Worm (Caenorhabditis elegans) whole organism, L3 larva: ENCODE measurements around the gene snf-11.

ENCODE experiments used
- ZK546.5 ChIP-seq: sonication (generic microtip); optimal IDR thresholded peaks from 2 replicates; lab custom pipeline; 2017; ENCODE audit warnings: missing biosample characterization, missing genetic modification characterization
- aly-2 ChIP-seq: fragments of 150-350 bp; optimal IDR thresholded peaks from 2 replicates; lab custom pipeline; 2014; ENCODE audit warnings: missing biosample characterization, missing genetic modification characterization
- ama-1 ChIP-seq: fragments of 150-350 bp; optimal IDR thresholded peaks from 2 replicates; lab custom pipeline; 2018
- ceh-16 ChIP-seq: sonication (generic microtip); optimal IDR thresholded peaks from 2 replicates; lab custom pipeline; 2017; ENCODE audit warnings: missing biosample characterization, missing genetic modification characterization
- ceh-82 ChIP-seq: fragments of 150-350 bp; optimal IDR thresholded peaks from 2 replicates; lab custom pipeline; 2014; ENCODE audit warnings: missing biosample characterization, missing genetic modification characterization
- daf-12 ChIP-seq: fragments of 150-350 bp; optimal IDR thresholded peaks from 2 replicates; lab custom pipeline; 2014; ENCODE audit warnings: missing biosample characterization, missing genetic modification reagents, missing genetic modification characterization
- egl-27 ChIP-seq: sonication (generic microtip); optimal IDR thresholded peaks from 4 replicates; lab custom pipeline; 2017; ENCODE audit warnings: missing biosample characterization, missing genetic modification reagents, missing genetic modification characterization
- egl-5 ChIP-seq: fragments of 150-350 bp; optimal IDR thresholded peaks from 2 replicates; lab custom pipeline; 2017; ENCODE audit warnings: missing biosample characterization, missing genetic modification reagents, missing genetic modification characterization, inconsistent platforms
- elt-2 ChIP-seq: sonication (generic microtip); optimal IDR thresholded peaks from 2 replicates; lab custom pipeline; 2016; ENCODE audit warnings: missing genetic modification reagents, mild to moderate bottlenecking, missing genetic modification characterization, missing compliant biosample characterization
- elt-3 ChIP-seq, 3 experiments: fragments of 150-350 bp in 1 of 3; sonication (generic microtip) in 2 of 3; optimal IDR thresholded peaks; 2 replicates in 2 of 3; 4 replicates in 1 of 3; lab custom pipeline; 2014 to 2017; ENCODE audit warnings: missing biosample characterization in 3 of 3, missing genetic modification characterization in 3 of 3
- eor-1 ChIP-seq, 2 experiments: fragments of 150-350 bp; optimal IDR thresholded peaks; 2 replicates each; lab custom pipeline; 2014 to 2018; ENCODE audit warnings: missing biosample characterization in 2 of 2, missing genetic modification characterization in 2 of 2
- fkh-10 ChIP-seq: sonication (generic microtip); optimal IDR thresholded peaks from 2 replicates; lab custom pipeline; 2017; ENCODE audit warnings: missing biosample characterization, missing genetic modification reagents, missing genetic modification characterization
- fos-1 ChIP-seq: fragments of 150-350 bp; optimal IDR thresholded peaks from 2 replicates; lab custom pipeline; 2014; ENCODE audit warnings: missing biosample characterization, missing genetic modification characterization
- jun-1 ChIP-seq: fragments of 150-350 bp; optimal IDR thresholded peaks from 2 replicates; lab custom pipeline; 2014; ENCODE audit warnings: missing biosample characterization, missing genetic modification reagents, missing genetic modification characterization
- mdl-1 ChIP-seq: fragments of 150-350 bp; optimal IDR thresholded peaks from 2 replicates; lab custom pipeline; 2014; ENCODE audit warnings: missing biosample characterization, missing genetic modification characterization
- nfya-1 ChIP-seq: sonication (generic microtip); optimal IDR thresholded peaks from 2 replicates; lab custom pipeline; 2017; ENCODE audit warnings: missing genetic modification characterization, mild to moderate bottlenecking, missing compliant biosample characterization, antibody characterized with exemption, moderate library complexity; ENCODE audit not compliant: insufficient read depth
- nhr-11 ChIP-seq: fragments of 150-350 bp; optimal IDR thresholded peaks from 2 replicates; lab custom pipeline; 2014; ENCODE audit warnings: missing biosample characterization, missing genetic modification characterization
- nhr-25 ChIP-seq: sonication (generic microtip); optimal IDR thresholded peaks from 2 replicates; lab custom pipeline; 2017; ENCODE audit warnings: missing biosample characterization, missing genetic modification characterization
- nhr-28 ChIP-seq: fragments of 150-350 bp; optimal IDR thresholded peaks from 2 replicates; lab custom pipeline; 2014; ENCODE audit warnings: missing biosample characterization, missing genetic modification characterization
- nhr-67 ChIP-seq: fragments of 150-350 bp; optimal IDR thresholded peaks from 2 replicates; lab custom pipeline; 2014; ENCODE audit warnings: missing biosample characterization, missing genetic modification characterization
- pqm-1 ChIP-seq: fragments of 150-350 bp; optimal IDR thresholded peaks from 2 replicates; lab custom pipeline; 2017; ENCODE audit warnings: missing biosample characterization, missing genetic modification characterization, inconsistent platforms
- sea-2 ChIP-seq: fragments of 150-350 bp; sonication (generic microtip); optimal IDR thresholded peaks from 4 replicates; lab custom pipeline; 2014; ENCODE audit warnings: missing biosample characterization, missing genetic modification reagents, missing genetic modification characterization
- skn-1 ChIP-seq: fragments of 150-350 bp; optimal IDR thresholded peaks from 2 replicates; lab custom pipeline; 2014; ENCODE audit warnings: missing biosample characterization, missing genetic modification characterization
- tbx-2 ChIP-seq: sonication (generic microtip); optimal IDR thresholded peaks from 2 replicates; lab custom pipeline; 2016; ENCODE audit warnings: mild to moderate bottlenecking, missing genetic modification characterization, missing compliant biosample characterization
- unc-39 ChIP-seq: sonication (generic microtip); optimal IDR thresholded peaks from 4 replicates; lab custom pipeline; 2017; ENCODE audit warnings: missing biosample characterization, missing genetic modification characterization
- unc-62 ChIP-seq: fragments of 150-350 bp; sonication (generic microtip); optimal IDR thresholded peaks from 4 replicates; lab custom pipeline; 2014; ENCODE audit warnings: missing biosample characterization, missing genetic modification reagents, missing genetic modification characterization
- zag-1 ChIP-seq: fragments of 150-350 bp; optimal IDR thresholded peaks from 2 replicates; lab custom pipeline; 2014; ENCODE audit warnings: missing biosample characterization, missing genetic modification characterization
- ztf-11 ChIP-seq: fragments of 150-350 bp; optimal IDR thresholded peaks from 2 replicates; lab custom pipeline; 2014; ENCODE audit warnings: missing biosample characterization, missing genetic modification characterization
- ztf-4 ChIP-seq: fragments of 150-350 bp; optimal IDR thresholded peaks from 2 replicates; lab custom pipeline; 2014; ENCODE audit warnings: missing biosample characterization, missing genetic modification characterization

Gene snf-11

ce11 chrV:11266681-11267080 is 41.6 kb downstream of the snf-11 start, which contains the start of gene str-116:
TSS of gene str-116 (plus strand) at chrV:11266981.
- no peak for TF ChIP-seq fos-1 (tag; lab: Kevin White, UChicago)

DNA sequence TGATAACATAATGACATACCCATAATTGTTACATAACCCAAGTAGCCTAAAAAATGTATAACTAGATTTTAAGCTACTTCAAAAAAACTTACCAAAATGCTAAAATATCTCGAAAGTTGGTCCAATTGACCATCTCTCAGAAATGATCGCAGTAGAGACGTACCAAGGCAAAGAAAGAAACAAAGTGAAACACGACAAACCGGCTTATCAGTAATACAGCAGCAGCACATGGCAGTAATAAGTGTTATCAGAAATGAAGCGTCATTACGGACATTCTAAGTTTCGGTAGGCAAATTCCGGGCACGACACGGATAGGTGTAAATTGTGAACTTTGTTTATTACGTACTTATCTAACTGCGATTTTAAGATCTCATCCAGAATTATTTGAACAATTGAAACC is 42.8 kb downstream of the snf-11 start, which contains the start of gene cln-3.1:
Gene cln-3.1 (minus strand): TSS at position 171 of the 400 bp plus-strand sequence.
- TF ChIP-seq elt-2 (tag; lab: Kevin White, UChicago) (peak; percentile 64), ama-1 (lab: Kevin White, UChicago) (no peak), pqm-1 (tag; lab: Kevin White, UChicago) (peak; percentile 28), nhr-25 (tag; lab: Kevin White, UChicago) (no peak), tbx-2 (tag; lab: Kevin White, UChicago) (no peak)
- TF ChIP-seq, all 47 proteins: peak for 2

DNA sequence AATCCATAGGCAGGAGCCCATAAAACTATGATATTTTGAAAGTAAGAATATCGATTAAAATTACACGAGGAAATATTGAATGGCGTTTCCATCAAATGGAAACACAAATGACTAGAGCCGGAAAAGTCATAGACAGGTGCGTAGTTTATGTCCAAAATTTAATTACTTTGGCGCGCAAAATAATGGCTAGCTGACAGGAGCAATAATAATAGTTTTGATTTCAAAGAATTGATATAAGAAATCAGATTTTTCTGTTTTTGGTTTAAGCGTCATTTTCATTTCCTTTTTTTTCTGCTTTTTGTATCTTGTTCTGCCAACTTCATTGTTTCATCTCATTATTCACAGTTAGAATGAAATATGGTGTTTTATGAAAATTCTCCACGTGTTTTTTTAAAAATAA is 45.2 kb downstream of the snf-11 start, which contains the start of gene F07B10.4:
Gene F07B10.4 (minus strand): TSS at position 101 of the 400 bp plus-strand sequence.
- TF ChIP-seq skn-1 = no peak

- no peak for TF ChIP-seq nhr-28
- TF ChIP-seq elt-2 (tag; lab: Kevin White, UChicago) = no peak
- TF ChIP-seq fkh-10 = no peak
- TF ChIP-seq ceh-82 = no peak
- no peak for TF ChIP-seq nhr-25 (tag; lab: Kevin White, UChicago)
- TF ChIP-seq zag-1 = no peak
- no peak for TF ChIP-seq ZK546.5 (tag; lab: Kevin White, UChicago)
- no peak for TF ChIP-seq tbx-2 (tag; lab: Kevin White, UChicago)
- TF ChIP-seq fos-1 (tag; lab: Kevin White, UChicago) = no peak
- no peak for TF ChIP-seq daf-12 (tag; lab: Kevin White, UChicago)
- no peak for TF ChIP-seq mdl-1 (tag; lab: Kevin White, UChicago)
- no peak for TF ChIP-seq unc-39
- TF ChIP-seq aly-2 = no peak
Measured at ce11 chrV:11260622-11261021, 47.6 kb downstream of the snf-11 start, which contains the start of gene F07B10.7. TSS of gene F07B10.7 (minus strand) at chrV:11260722.

ce11 chrV:11258896-11259295 is 49.4 kb downstream of the snf-11 start, which contains the start of gene lgc-36:
TSS of gene lgc-36 (minus strand) at chrV:11258996.
- TF ChIP-seq aly-2 = no peak
- TF ChIP-seq jun-1 (tag; lab: Kevin White, UChicago) = no peak
- no peak for TF ChIP-seq skn-1
- TF ChIP-seq egl-27 (tag; lab: Kevin White, UChicago) = no peak
- no peak for TF ChIP-seq mdl-1 (tag; lab: Kevin White, UChicago)
- TF ChIP-seq zag-1 = no peak
- no peak for TF ChIP-seq unc-62
- TF ChIP-seq ZK546.5 (tag; lab: Kevin White, UChicago) = no peak
- TF ChIP-seq unc-39 = no peak
- no peak for TF ChIP-seq eor-1 (tag; optimal IDR thresholded peaks at IDR 0.05; lab: Kevin White, UChicago)
- TF ChIP-seq nfya-1 (tag; lab: Kevin White, UChicago) = no peak
- TF ChIP-seq ceh-16 (tag; lab: Kevin White, UChicago) = no peak
- TF ChIP-seq egl-5 (tag; lab: Kevin White, UChicago) = no peak
- no peak for TF ChIP-seq elt-3 (tag; optimal IDR thresholded peaks at IDR 0.05; lab: Kevin White, UChicago)
- no peak for TF ChIP-seq nhr-67 (tag; lab: Kevin White, UChicago)
- no peak for TF ChIP-seq ztf-11
- TF ChIP-seq sea-2 (GFP tag; lab: Kevin White, UChicago) = no peak
- no peak for TF ChIP-seq ztf-4 (tag; lab: Kevin White, UChicago)
- TF ChIP-seq nhr-11 (tag; lab: Kevin White, UChicago) = no peak
- TF ChIP-seq pqm-1 (tag; lab: Kevin White, UChicago) = no peak
